Worm (Caenorhabditis elegans): ENCODE measurements around the gene F47F2.3.

DNA sequence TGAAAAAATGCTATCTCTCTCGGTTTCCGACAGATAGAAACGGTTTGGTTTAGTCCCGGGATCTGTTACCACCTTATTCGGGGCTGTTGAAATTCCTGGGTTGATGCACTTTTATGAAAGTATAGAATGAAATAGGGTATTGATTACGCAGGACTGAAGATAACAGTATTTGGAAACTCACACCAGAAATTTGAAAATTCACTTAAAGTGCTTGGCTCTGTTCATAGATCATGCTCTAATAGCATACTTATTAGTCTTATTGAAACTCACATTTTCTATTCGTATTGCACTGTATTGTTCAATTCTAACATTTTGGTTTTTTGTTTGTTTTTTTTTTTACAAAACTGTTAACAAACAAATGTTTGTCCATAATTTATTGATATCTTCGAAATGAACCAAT lies 29.3 kb downstream of the F47F2.3 start:
- TF ChIP-seq elt-3 (tag; optimal IDR thresholded peaks at IDR 0.05) = no peak
- no peak for TF ChIP-seq ztf-4 (tag; optimal IDR thresholded peaks at IDR 0.05)
- no peak for TF ChIP-seq skn-1 (tag; optimal IDR thresholded peaks at IDR 0.05)
- TF ChIP-seq fos-1 (tag; optimal IDR thresholded peaks at IDR 0.05) = no peak
- TF ChIP-seq lsy-2 (tag; optimal IDR thresholded peaks at IDR 0.05) = no peak
- no peak for TF ChIP-seq gmeb-1 (tag; optimal IDR thresholded peaks at IDR 0.05)
- no peak for TF ChIP-seq unc-55 (GFP tag; optimal IDR thresholded peaks at IDR 0.05)
- TF ChIP-seq Y55F3AM.14 (GFP tag; optimal IDR thresholded peaks at IDR 0.05) = no peak
- TF ChIP-seq mab-5 (tag; optimal IDR thresholded peaks at IDR 0.05) = no peak
- no peak for TF ChIP-seq unc-62 (GFP tag; optimal IDR thresholded peaks at IDR 0.05)
- TF ChIP-seq elt-1 (tag; optimal IDR thresholded peaks at IDR 0.05) = no peak

All from whole organism, L2 larva.